Fruit fly (Drosophila melanogaster): ENCODE results near the gene Cdk8.

The Cdk8 gene

dm6 chr3L:9832125-9832524 lies 6.3 kb downstream of the Cdk8 start:
- no peak for TF ChIP-seq psq (optimal IDR thresholded peaks at IDR 0.05)
- TF ChIP-seq insv (optimal IDR thresholded peaks at IDR 0.05) = no peak
- TF ChIP-seq ttk (optimal IDR thresholded peaks at IDR 0.05) = no peak
- TF ChIP-seq h (optimal IDR thresholded peaks at IDR 0.05) = no peak
- TF ChIP-seq Sin3A (optimal IDR thresholded peaks at IDR 0.05) = no peak
- no peak for TF ChIP-seq Myc (optimal IDR thresholded peaks at IDR 0.05)

dm6 chr3L:9829639-9830341 lies 8.7 kb downstream of the Cdk8 start:
- TF ChIP-seq Myc (optimal IDR thresholded peaks at IDR 0.05) (no peak), insv (optimal IDR thresholded peaks at IDR 0.05) (no peak), ttk (optimal IDR thresholded peaks at IDR 0.05) (no peak), Sin3A (optimal IDR thresholded peaks at IDR 0.05) (no peak), h (optimal IDR thresholded peaks at IDR 0.05) (no peak), psq (optimal IDR thresholded peaks at IDR 0.05) (no peak)

dm6 chr3L:9829154-9829553 lies 9.3 kb downstream of the Cdk8 start:
- TF ChIP-seq insv (optimal IDR thresholded peaks at IDR 0.05) (no peak), psq (optimal IDR thresholded peaks at IDR 0.05) (no peak), h (optimal IDR thresholded peaks at IDR 0.05) (no peak), Sin3A (optimal IDR thresholded peaks at IDR 0.05) (no peak), Myc (optimal IDR thresholded peaks at IDR 0.05) (no peak), ttk (optimal IDR thresholded peaks at IDR 0.05) (no peak)

dm6 chr3L:9824226-9824625 lies 14.2 kb downstream of the Cdk8 start:
- TF ChIP-seq Myc (optimal IDR thresholded peaks at IDR 0.05) = no peak

DNA sequence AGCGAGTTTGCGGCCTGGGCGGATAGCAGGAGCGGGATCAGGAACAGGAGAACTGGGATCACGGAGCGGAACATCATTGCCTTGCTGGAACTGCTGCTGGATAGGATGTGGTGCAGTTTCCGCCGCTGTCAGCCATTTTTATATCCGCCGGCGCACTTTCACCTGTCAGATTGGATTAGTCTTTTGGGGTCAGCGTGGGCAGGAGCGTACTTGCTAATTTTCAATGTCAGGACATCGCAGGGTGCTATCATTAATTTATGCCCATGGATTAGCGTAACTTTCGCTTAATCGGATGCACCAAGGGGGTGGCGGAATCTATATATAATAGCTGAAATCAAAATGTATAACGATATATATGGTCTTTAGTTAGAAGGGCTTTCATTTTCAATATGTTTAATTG lies 14.7 kb downstream of the Cdk8 start, which contains the start of gene Ilp5:
Gene Ilp5, minus strand, starts transcription at position 101 of the 400 bp plus-strand sequence.
- TF ChIP-seq ttk (optimal IDR thresholded peaks at IDR 0.05) = no peak
- TF ChIP-seq h (optimal IDR thresholded peaks at IDR 0.05) = no peak
- TF ChIP-seq Myc (optimal IDR thresholded peaks at IDR 0.05) = no peak
- TF ChIP-seq psq (optimal IDR thresholded peaks at IDR 0.05) = no peak
- TF ChIP-seq insv (optimal IDR thresholded peaks at IDR 0.05) = no peak
- no peak for TF ChIP-seq Sin3A (optimal IDR thresholded peaks at IDR 0.05)

dm6 chr3L:9821138-9821681 lies 17.3 kb downstream of the Cdk8 start:
- TF ChIP-seq Myc (optimal IDR thresholded peaks at IDR 0.05) (no peak), h (optimal IDR thresholded peaks at IDR 0.05) (no peak), insv (optimal IDR thresholded peaks at IDR 0.05) (no peak), Sin3A (optimal IDR thresholded peaks at IDR 0.05) (no peak), psq (optimal IDR thresholded peaks at IDR 0.05) (no peak), ttk (optimal IDR thresholded peaks at IDR 0.05) (no peak)

DNA sequence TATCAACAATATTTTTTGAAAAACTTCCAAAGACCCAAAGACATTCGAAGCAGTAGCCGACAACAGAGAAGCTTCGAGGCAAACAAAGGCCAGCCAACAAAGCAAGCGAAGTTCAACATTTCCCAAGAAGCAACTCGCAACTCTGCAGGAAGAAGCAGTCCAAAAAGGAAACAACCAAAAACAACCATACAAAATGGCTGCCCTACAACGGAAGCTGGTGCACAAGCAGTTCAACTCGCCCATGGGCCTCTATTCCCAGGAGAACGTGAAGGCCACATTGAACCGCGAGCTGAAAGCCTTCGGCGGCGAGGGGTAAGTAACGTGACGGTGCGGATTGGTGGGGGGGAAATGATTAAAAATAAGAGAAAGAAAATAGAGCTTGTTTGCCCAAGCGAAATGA lies 18.2 kb downstream of the Cdk8 start:
- TF ChIP-seq Sin3A (optimal IDR thresholded peaks at IDR 0.05) (no peak), psq (optimal IDR thresholded peaks at IDR 0.05) (no peak), ttk (optimal IDR thresholded peaks at IDR 0.05) (no peak), h (optimal IDR thresholded peaks at IDR 0.05) (no peak), Myc (optimal IDR thresholded peaks at IDR 0.05) (no peak), insv (optimal IDR thresholded peaks at IDR 0.05) (no peak)

dm6 chr3L:9815705-9816104 lies 22.8 kb downstream of the Cdk8 start:
- TF ChIP-seq psq (optimal IDR thresholded peaks at IDR 0.05) (no peak), Sin3A (optimal IDR thresholded peaks at IDR 0.05) (no peak), h (optimal IDR thresholded peaks at IDR 0.05) (no peak), Myc (optimal IDR thresholded peaks at IDR 0.05) (no peak), insv (optimal IDR thresholded peaks at IDR 0.05) (no peak), ttk (optimal IDR thresholded peaks at IDR 0.05) (no peak)

DNA sequence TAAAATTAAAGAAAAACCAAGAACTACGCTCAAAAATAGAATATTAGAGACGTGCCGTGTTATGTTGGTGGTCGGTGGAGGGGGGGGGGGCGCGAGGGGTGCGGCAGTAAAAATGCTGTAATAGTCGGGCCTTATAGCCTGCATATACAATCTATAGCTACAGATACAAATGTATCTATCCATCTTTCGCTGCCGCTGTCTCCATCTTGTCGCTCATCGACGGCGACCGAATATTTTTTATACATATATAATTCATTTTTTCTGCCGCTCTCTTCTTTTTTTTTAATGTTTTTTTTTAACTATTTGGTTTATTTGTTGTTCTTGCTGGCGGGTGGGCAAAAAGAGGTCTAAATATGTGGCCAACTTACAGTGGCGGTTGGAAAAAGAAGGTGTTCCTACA lies 23.8 kb downstream of the Cdk8 start:
- no peak for TF ChIP-seq psq (optimal IDR thresholded peaks at IDR 0.05)
- TF ChIP-seq ttk (optimal IDR thresholded peaks at IDR 0.05) = no peak
- TF ChIP-seq insv (optimal IDR thresholded peaks at IDR 0.05) = no peak
- no peak for TF ChIP-seq Myc (optimal IDR thresholded peaks at IDR 0.05)
- no peak for TF ChIP-seq Sin3A (optimal IDR thresholded peaks at IDR 0.05)
- TF ChIP-seq h (optimal IDR thresholded peaks at IDR 0.05) = no peak

DNA sequence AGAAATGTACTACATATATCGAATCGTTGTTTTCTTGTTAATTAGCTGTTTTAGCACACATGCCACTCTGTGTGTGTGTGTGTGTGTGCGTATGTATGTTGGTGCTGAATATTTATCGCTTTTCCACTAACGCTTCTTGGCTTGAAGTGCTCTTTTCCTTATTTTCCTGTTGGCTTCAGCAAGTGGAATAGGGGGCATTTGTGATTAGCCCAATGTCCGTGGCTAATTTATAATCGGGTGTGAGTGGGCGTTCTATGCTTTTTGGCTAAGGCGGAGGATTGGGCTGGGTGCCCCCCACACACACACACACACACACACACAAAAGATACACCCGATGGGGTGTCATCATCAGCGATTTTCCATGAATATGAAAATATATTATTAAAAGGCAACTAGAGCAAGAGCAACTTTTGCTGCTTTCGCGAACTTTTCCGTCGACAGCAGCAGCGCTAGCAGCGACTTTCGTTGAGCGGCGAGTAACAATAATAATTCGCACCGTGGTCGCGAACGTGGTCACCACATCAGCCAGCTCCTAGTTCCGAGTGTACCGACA lies 25.0 kb downstream of the Cdk8 start, which contains the start of gene CG43897:
Gene CG43897, plus strand, starts transcription at position 503 of the 553 bp plus-strand sequence.
- no peak for TF ChIP-seq h (optimal IDR thresholded peaks at IDR 0.05)
- TF ChIP-seq Sin3A (optimal IDR thresholded peaks at IDR 0.05) = no peak
- TF ChIP-seq psq (optimal IDR thresholded peaks at IDR 0.05) = no peak
- TF ChIP-seq insv (optimal IDR thresholded peaks at IDR 0.05) = no peak
- no peak for TF ChIP-seq Myc (optimal IDR thresholded peaks at IDR 0.05)
- no peak for TF ChIP-seq ttk (optimal IDR thresholded peaks at IDR 0.05)

- TF ChIP-seq h (optimal IDR thresholded peaks at IDR 0.05) = no peak
- no peak for TF ChIP-seq ttk (optimal IDR thresholded peaks at IDR 0.05)
- no peak for TF ChIP-seq insv (optimal IDR thresholded peaks at IDR 0.05)
- TF ChIP-seq Sin3A (optimal IDR thresholded peaks at IDR 0.05) = no peak
- TF ChIP-seq Myc (optimal IDR thresholded peaks at IDR 0.05) = no peak
- TF ChIP-seq psq (optimal IDR thresholded peaks at IDR 0.05) = no peak
These were observed 34.3 kb downstream of the Cdk8 start, which contains the start of gene Ilp4 for dm6 chr3L:9804125-9804524. Gene Ilp4, minus strand, starts transcription at chr3L:9804263.

dm6 chr3L:9802020-9802419 lies 36.5 kb downstream of the Cdk8 start, which contains the start of gene Ilp3:
Gene Ilp3, minus strand, starts transcription at chr3L:9802120.
- no peak for TF ChIP-seq psq (optimal IDR thresholded peaks at IDR 0.05)
- no peak for TF ChIP-seq insv (optimal IDR thresholded peaks at IDR 0.05)
- TF ChIP-seq h (optimal IDR thresholded peaks at IDR 0.05) = no peak
- TF ChIP-seq ttk (optimal IDR thresholded peaks at IDR 0.05) = no peak
- TF ChIP-seq Myc (optimal IDR thresholded peaks at IDR 0.05) = no peak
- TF ChIP-seq Sin3A (optimal IDR thresholded peaks at IDR 0.05) = no peak

All from Kc167 (cell line).